Worm (Caenorhabditis elegans) whole organism, young adult: ENCODE measurements around the gene W08G11.1.

Source experiments
- C17E4.6 ChIP-seq: fragments of 200-800 bp; sonication (Bioruptor generic); IDR thresholded peaks from 2 replicates; pipeline ENCODE4 v1.3.6; 2022; ENCODE audit warnings: missing genetic modification reagents, missing genetic modification characterization, missing compliant biosample characterization
- D2030.7 ChIP-seq: fragments of 200-800 bp; sonication (Bioruptor generic); IDR thresholded peaks from 2 replicates; pipeline ENCODE4 v1.3.6; 2022; ENCODE audit warnings: missing genetic modification reagents, missing genetic modification characterization, missing compliant biosample characterization
- F22D6.2 ChIP-seq: sonication (generic microtip); optimal IDR thresholded peaks from 2 replicates; lab custom pipeline; 2016; ENCODE audit warnings: mild to moderate bottlenecking, missing genetic modification characterization, missing compliant biosample characterization
- F52B5.7 ChIP-seq: sonication (generic microtip); optimal IDR thresholded peaks from 2 replicates; lab custom pipeline; 2016; ENCODE audit warnings: mild to moderate bottlenecking, missing genetic modification characterization, missing compliant biosample characterization
- K11D2.4 ChIP-seq: fragments of 200-800 bp; sonication (Bioruptor generic); IDR thresholded peaks from 2 replicates; pipeline ENCODE4 v1.3.6; 2022; ENCODE audit warnings: missing genetic modification reagents, missing genetic modification characterization, missing compliant biosample characterization
- T07F8.4 ChIP-seq: sonication (generic microtip); optimal IDR thresholded peaks from 2 replicates; lab custom pipeline; 2016; ENCODE audit warnings: mild to moderate bottlenecking, missing genetic modification characterization, moderate library complexity, missing compliant biosample characterization
- Y53G8AR.9 ChIP-seq: fragments of 200-800 bp; sonication (Bioruptor generic); conservative IDR thresholded peaks from 2 replicates; pipeline ENCODE4 v1.3.6; 2022; ENCODE audit warnings: missing genetic modification reagents, missing genetic modification characterization, missing compliant biosample characterization
- athp-1 ChIP-seq: sonication (generic microtip); optimal IDR thresholded peaks from 2 replicates; lab custom pipeline; 2017; ENCODE audit warnings: mild to moderate bottlenecking, missing genetic modification characterization, missing compliant biosample characterization
- attf-3 ChIP-seq: fragments of 200-800 bp; sonication (Bioruptor generic); conservative IDR thresholded peaks from 2 replicates; pipeline ENCODE4 v1.3.6; 2022; ENCODE audit warnings: missing genetic modification reagents, missing genetic modification characterization, missing compliant biosample characterization
- attf-5 ChIP-seq: fragments of 200-800 bp; sonication (Bioruptor generic); optimal IDR thresholded peaks from 2 replicates; lab custom pipeline; 2018; ENCODE audit warnings: mild to moderate bottlenecking, missing genetic modification characterization, missing compliant biosample characterization
- attf-6 ChIP-seq: fragments of 200-800 bp; sonication (Bioruptor generic); IDR thresholded peaks from 2 replicates; pipeline ENCODE4 v1.3.6; 2022; ENCODE audit warnings: missing genetic modification reagents, missing genetic modification characterization, missing compliant biosample characterization
- bed-2 ChIP-seq: fragments of 200-800 bp; sonication (Bioruptor generic); IDR thresholded peaks from 2 replicates; pipeline ENCODE4 v1.3.6; 2022; ENCODE audit warnings: missing genetic modification reagents, missing genetic modification characterization, missing compliant biosample characterization
- cebp-2 ChIP-seq: fragments of 200-800 bp; sonication (Bioruptor generic); IDR thresholded peaks from 2 replicates; pipeline ENCODE4 v1.3.6; 2022; ENCODE audit warnings: missing genetic modification characterization, missing compliant biosample characterization
- ceh-100 ChIP-seq: fragments of 200-800 bp; sonication (Bioruptor generic); IDR thresholded peaks from 2 replicates; pipeline ENCODE4 v1.3.6; 2022; ENCODE audit warnings: missing genetic modification reagents, missing genetic modification characterization, missing compliant biosample characterization
- ceh-79 ChIP-seq: sonication (generic microtip); optimal IDR thresholded peaks from 2 replicates; lab custom pipeline; 2017; ENCODE audit warnings: mild to moderate bottlenecking, missing genetic modification characterization, missing compliant biosample characterization
- chd-7 ChIP-seq: sonication (generic microtip); optimal IDR thresholded peaks from 2 replicates; lab custom pipeline; 2016; ENCODE audit warnings: mild to moderate bottlenecking, missing genetic modification characterization, moderate library complexity, missing compliant biosample characterization
- die-1 ChIP-seq: sonication (generic microtip); optimal IDR thresholded peaks from 2 replicates; lab custom pipeline; 2016; ENCODE audit warnings: missing genotype, mild to moderate bottlenecking, missing genetic modification characterization, missing compliant biosample characterization
- egl-44 ChIP-seq: fragments of 200-800 bp; sonication (Bioruptor generic); IDR thresholded peaks from 2 replicates; pipeline ENCODE4 v1.3.6; 2022; ENCODE audit warnings: missing genetic modification reagents, missing genetic modification characterization, missing compliant biosample characterization
- egrh-3 ChIP-seq: fragments of 200-800 bp; sonication (Bioruptor generic); IDR thresholded peaks from 2 replicates; pipeline ENCODE4 v1.3.6; 2022; ENCODE audit warnings: missing genetic modification reagents, missing genetic modification characterization, missing compliant biosample characterization
- fkh-3 ChIP-seq: sonication (generic microtip); optimal IDR thresholded peaks from 2 replicates; lab custom pipeline; 2016; ENCODE audit warnings: mild to moderate bottlenecking, missing genetic modification characterization, missing compliant biosample characterization
- hlh-26 ChIP-seq: fragments of 200-800 bp; sonication (Bioruptor generic); conservative IDR thresholded peaks from 2 replicates; pipeline ENCODE4 v1.3.6; 2022; ENCODE audit warnings: missing genetic modification reagents, missing genetic modification characterization, missing compliant biosample characterization
- let-607 ChIP-seq, 2 experiments: fragments of 200-800 bp in 1 of 2; sonication (Bioruptor generic) in 1 of 2; sonication (generic microtip) in 1 of 2; optimal IDR thresholded peaks; 2 replicates each; lab custom pipeline; 2016 to 2018; ENCODE audit warnings: mild to moderate bottlenecking in 2 of 2, missing compliant biosample characterization in 2 of 2, missing genetic modification characterization in 2 of 2, moderate library complexity in 2 of 2, missing genotype in 1 of 2
- lir-1 ChIP-seq: fragments of 200-800 bp; sonication (Bioruptor generic); conservative IDR thresholded peaks from 2 replicates; pipeline ENCODE4 v1.3.6; 2022; ENCODE audit warnings: missing genetic modification reagents, missing genetic modification characterization, missing compliant biosample characterization
- madf-10 ChIP-seq: sonication (generic microtip); optimal IDR thresholded peaks from 2 replicates; lab custom pipeline; 2016; ENCODE audit warnings: mild to moderate bottlenecking, missing genetic modification characterization, missing compliant biosample characterization
- madf-6 ChIP-seq: fragments of 200-800 bp; sonication (Bioruptor generic); IDR thresholded peaks from 2 replicates; pipeline ENCODE4 v1.3.6; 2022; ENCODE audit warnings: missing genetic modification reagents, missing genetic modification characterization, missing compliant biosample characterization
- nhr-179 ChIP-seq: sonication (generic microtip); optimal IDR thresholded peaks from 2 replicates; lab custom pipeline; 2016; ENCODE audit warnings: mild to moderate bottlenecking, missing genetic modification characterization, missing compliant biosample characterization
- sea-2 ChIP-seq: fragments of 200-800 bp; sonication (Bioruptor generic); IDR thresholded peaks from 2 replicates; pipeline ENCODE4 v1.3.6; 2022; ENCODE audit warnings: missing genetic modification characterization, missing compliant biosample characterization
- snpc-4 ChIP-seq, 5 experiments: fragments of 150-350 bp in 1 of 5; sonication (generic microtip) in 4 of 5; optimal IDR thresholded peaks; 2 replicates each; lab custom pipeline; 2014 to 2018; ENCODE audit warnings: missing genetic modification characterization in 5 of 5, missing biosample characterization in 3 of 5, antibody characterized with exemption in 2 of 5, mild to moderate bottlenecking in 2 of 5, missing compliant biosample characterization in 2 of 5, missing genotype in 2 of 5, moderate library complexity in 2 of 5, missing genetic modification reagents in 1 of 5
- sptf-2 ChIP-seq: fragments of 200-800 bp; sonication (Bioruptor generic); optimal IDR thresholded peaks from 2 replicates; lab custom pipeline; 2018; ENCODE audit warnings: mild to moderate bottlenecking, missing genetic modification characterization, missing compliant biosample characterization
- tlf-1 ChIP-seq: fragments of 200-800 bp; sonication (Bioruptor generic); optimal IDR thresholded peaks from 2 replicates; lab custom pipeline; 2018; ENCODE audit warnings: mild to moderate bottlenecking, missing genetic modification characterization, missing compliant biosample characterization
- zfh-2 ChIP-seq: fragments of 200-800 bp; sonication (Bioruptor generic); conservative IDR thresholded peaks from 2 replicates; pipeline ENCODE4 v1.3.6; 2022; ENCODE audit warnings: missing genetic modification reagents, missing genetic modification characterization, missing compliant biosample characterization
- zim-3 ChIP-seq: sonication (generic microtip); optimal IDR thresholded peaks from 2 replicates; lab custom pipeline; 2017; ENCODE audit warnings: mild to moderate bottlenecking, missing genetic modification characterization, moderate library complexity, missing compliant biosample characterization
- ztf-18 ChIP-seq: sonication (generic microtip); optimal IDR thresholded peaks from 2 replicates; lab custom pipeline; 2016; ENCODE audit warnings: missing genotype, mild to moderate bottlenecking, missing genetic modification characterization, missing compliant biosample characterization
- ztf-22 ChIP-seq: fragments of 200-800 bp; sonication (Bioruptor generic); optimal IDR thresholded peaks from 2 replicates; lab custom pipeline; 2018; ENCODE audit warnings: mild to moderate bottlenecking, missing genetic modification characterization, moderate library complexity, missing compliant biosample characterization

Gene W08G11.1

ce11 chrV:16370039-16370438, 23.2 kb downstream of the W08G11.1 start (continued):
- TF ChIP-seq ceh-79 (tag; lab: Kevin White, UChicago) = peak; percentile 90
- TF ChIP-seq athp-1 = peak; percentile 89
- peak; percentile 44 to 66 for TF ChIP-seq let-607 (tag; optimal IDR thresholded peaks at IDR 0.05; lab: Kevin White, UChicago)

DNA sequence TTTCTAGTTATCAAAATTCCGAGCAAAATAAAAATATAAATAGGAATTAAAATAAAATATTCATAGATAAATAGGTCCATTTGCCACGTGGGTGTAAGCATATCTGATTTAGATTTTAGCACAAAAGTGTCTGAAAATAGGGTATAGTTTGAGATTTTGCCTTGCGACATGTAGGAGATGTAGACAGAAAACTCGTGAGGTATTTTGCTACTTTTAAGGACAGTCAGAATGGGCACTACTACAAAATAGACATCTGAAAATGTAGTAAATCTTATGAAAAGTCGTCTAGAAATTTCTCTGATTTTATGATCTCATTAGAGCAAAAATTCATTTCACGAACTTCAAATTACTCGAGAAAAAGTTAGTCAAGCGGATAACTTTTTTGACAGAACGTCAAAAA, 27.8 kb downstream of the W08G11.1 start, which contains the start of gene srv-34:
TSS of gene srv-34 (minus strand) at position 101 of the 400 bp plus-strand sequence.
- TF ChIP-seq chd-7 (no peak), die-1 (tag; lab: Kevin White, UChicago) (no peak), zim-3 (tag; lab: Kevin White, UChicago) (no peak), attf-5 (GFP tag; lab: Kevin White, UChicago) (no peak), madf-10 (no peak), nhr-179 (tag; lab: Kevin White, UChicago) (no peak), lir-1 (GFP tag; lab: Robert Waterston, UW) (no peak), K11D2.4 (GFP tag; lab: Robert Waterston, UW) (no peak), Y53G8AR.9 (GFP tag; lab: Robert Waterston, UW) (no peak), F22D6.2 (tag; lab: Kevin White, UChicago) (no peak), cebp-2 (no peak), attf-6 (GFP tag; lab: Robert Waterston, UW) (no peak), hlh-26 (no peak), attf-3 (no peak), F52B5.7 (tag; lab: Kevin White, UChicago) (no peak), let-607 (tag; optimal IDR thresholded peaks at IDR 0.05; lab: Kevin White, UChicago) (no peak), T07F8.4 (no peak), ceh-100 (GFP tag; lab: Robert Waterston, UW) (no peak), ztf-18 (tag; lab: Kevin White, UChicago) (no peak)

DNA sequence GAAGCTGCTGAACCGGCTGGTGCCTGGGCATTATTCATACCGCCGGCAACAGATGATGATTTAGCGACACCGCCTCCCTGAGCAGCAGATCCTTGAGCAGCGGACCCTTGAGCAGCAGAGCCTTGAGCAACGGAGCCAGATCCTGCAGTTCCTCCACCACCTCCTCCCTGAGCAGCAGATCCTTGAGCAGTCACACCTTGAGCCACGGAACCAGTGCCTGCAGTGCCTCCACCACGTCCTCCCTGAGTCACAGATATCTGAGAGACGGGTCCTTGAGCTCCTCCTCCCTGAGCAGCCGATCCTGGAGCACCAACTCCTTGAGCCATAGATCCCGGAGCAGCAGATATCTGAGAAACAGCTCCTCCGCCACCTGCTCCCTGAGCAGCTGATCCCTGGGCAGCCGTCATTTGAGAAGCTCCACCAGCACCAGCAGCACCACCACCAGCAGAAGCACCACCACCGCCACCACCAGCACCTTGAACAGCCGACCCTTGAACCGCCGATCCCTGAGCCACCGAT, 29.6 kb downstream of the W08G11.1 start:
- TF ChIP-seq egrh-3 (GFP tag; lab: Robert Waterston, UW) = peak; percentile 93
- no peak for TF ChIP-seq madf-6 (GFP tag; lab: Robert Waterston, UW)
- no peak for TF ChIP-seq chd-7
- TF ChIP-seq zfh-2 = peak; percentile 86

- TF ChIP-seq C17E4.6 (0 out of 2 replicates have a peak, but pooled peaks have one; percentile 46), egrh-3 (GFP tag; lab: Robert Waterston, UW) (peak; percentile 64; the same call in 1 of the 2 replicates), fkh-3 (tag; lab: Kevin White, UChicago) (peak; percentile 5), die-1 (tag; lab: Kevin White, UChicago) (no peak), zfh-2 (peak; percentile 68), madf-10 (no peak)
Observed at ce11 chrV:16377188-16377587, 30.3 kb downstream of the W08G11.1 start.

DNA sequence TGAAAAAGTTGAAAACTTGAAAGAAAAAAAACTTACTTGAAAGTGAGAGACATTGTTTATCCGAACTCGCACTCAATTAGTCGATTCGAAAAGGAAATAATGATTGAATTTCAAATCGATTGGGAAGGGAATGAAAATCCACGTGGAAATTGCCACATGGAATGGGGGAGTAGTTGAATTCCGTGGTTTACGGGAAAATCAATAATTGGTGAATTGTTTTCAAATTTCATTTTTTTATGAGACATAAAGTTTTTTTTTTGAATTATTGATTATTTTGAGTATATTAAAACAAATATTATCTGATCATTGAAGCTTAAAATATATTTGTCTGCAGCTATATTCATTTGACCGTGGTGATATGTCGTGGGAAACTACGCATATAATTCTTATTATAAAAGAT, 31.0 kb downstream of the W08G11.1 start, which contains the start of gene F13A7.1:
TSS of gene F13A7.1 (minus strand) at position 101 of the 400 bp plus-strand sequence.
- no peak for TF ChIP-seq egl-44 (GFP tag; lab: Robert Waterston, UW)
- TF ChIP-seq ztf-22 = no peak
- TF ChIP-seq sea-2 (GFP tag; lab: Robert Waterston, UW) = no peak
- no peak for TF ChIP-seq attf-3
- TF ChIP-seq sptf-2 (GFP tag; lab: Kevin White, UChicago) = no peak
- TF ChIP-seq tlf-1 (GFP tag; lab: Kevin White, UChicago) = no peak
- TF ChIP-seq bed-2 (GFP tag; lab: Robert Waterston, UW) = no peak
- no peak for TF ChIP-seq D2030.7 (GFP tag; lab: Robert Waterston, UW)
- no peak for TF ChIP-seq snpc-4 (GFP tag; optimal IDR thresholded peaks at IDR 0.05; lab: Kevin White, UChicago)
- TF ChIP-seq snpc-4 (tag; optimal IDR thresholded peaks at IDR 0.05; lab: Kevin White, UChicago) = no peak
